Worm (Caenorhabditis elegans): Measurements from ENCODE around the gene srw-38.

The srw-38 gene

DNA sequence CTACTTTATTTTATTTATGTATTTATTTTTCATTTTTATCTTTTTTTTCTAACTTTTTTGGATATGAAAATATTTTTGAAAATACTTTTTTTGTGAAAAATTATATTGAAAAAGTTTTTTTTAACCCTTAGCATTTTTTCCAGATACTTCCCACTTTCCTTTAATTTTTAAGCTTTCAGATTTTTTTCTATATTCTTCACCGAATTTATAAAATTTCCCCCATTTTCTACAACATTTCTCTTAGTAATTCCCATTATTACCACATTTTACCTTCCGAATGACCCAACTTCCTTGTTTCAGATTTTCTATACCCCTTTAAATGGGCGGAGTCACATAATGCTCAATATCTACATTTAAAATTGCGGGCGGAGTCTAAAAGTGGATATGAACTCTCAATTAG lies 21.4 kb upstream of the srw-38 start, which contains the start of gene daf-28:
daf-28 (plus strand) TSS at position 301 of the 400 bp plus-strand sequence.
- no peak for TF ChIP-seq ceh-82 (tag; optimal IDR thresholded peaks at IDR 0.05)
- TF ChIP-seq hlh-17 (GFP tag; optimal IDR thresholded peaks at IDR 0.05; ENCODE audit: borderline replicate concordance), result no peak
- TF ChIP-seq hlh-4 (tag; optimal IDR thresholded peaks at IDR 0.05), result no peak

DNA sequence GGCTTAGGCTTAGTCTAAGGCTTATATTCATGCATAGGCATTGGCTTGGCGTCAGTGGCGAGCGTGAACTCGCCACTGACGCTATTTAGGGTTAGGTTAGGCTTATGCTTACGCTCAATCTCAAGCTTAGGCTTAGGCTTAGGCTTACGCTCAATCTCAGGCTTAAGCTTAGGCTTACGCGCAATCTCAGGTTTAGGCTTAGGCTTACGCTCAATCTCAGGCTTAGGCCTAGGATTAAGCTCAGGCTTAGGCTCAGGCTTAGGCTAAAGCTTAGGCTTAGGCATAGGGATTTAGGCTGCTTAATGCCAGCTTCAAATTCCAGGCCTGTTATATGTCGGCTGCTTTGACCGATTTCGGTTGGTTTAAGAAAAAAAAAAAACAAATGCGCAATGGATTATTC lies 16.1 kb upstream of the srw-38 start:
- no peak for TF ChIP-seq C04F5.9 (tag; optimal IDR thresholded peaks at IDR 0.05)
- no peak for TF ChIP-seq elt-2 (tag; optimal IDR thresholded peaks at IDR 0.05)
- TF ChIP-seq hpl-2 (GFP tag; optimal IDR thresholded peaks at IDR 0.05), result no peak
- TF ChIP-seq swsn-7 (tag; optimal IDR thresholded peaks at IDR 0.05), result no peak
- no peak for TF ChIP-seq nhr-237 (tag; optimal IDR thresholded peaks at IDR 0.05)
- no peak for TF ChIP-seq pax-3 (tag; optimal IDR thresholded peaks at IDR 0.05)
- no peak for TF ChIP-seq ceh-63 (GFP tag; optimal IDR thresholded peaks at IDR 0.05)
- no peak for TF ChIP-seq unc-62 (GFP tag; optimal IDR thresholded peaks at IDR 0.05)
- TF ChIP-seq Y116A8C.19 (tag; optimal IDR thresholded peaks at IDR 0.05; ENCODE audit: borderline replicate concordance), result no peak
- no peak for TF ChIP-seq skn-1 (tag; optimal IDR thresholded peaks at IDR 0.05)
- TF ChIP-seq nhr-20 (tag; optimal IDR thresholded peaks at IDR 0.05), result no peak
- TF ChIP-seq F16B12.6 (tag; optimal IDR thresholded peaks at IDR 0.05), result no peak
- no peak for TF ChIP-seq fkh-8 (tag; optimal IDR thresholded peaks at IDR 0.05)
- TF ChIP-seq xbp-1 (tag; optimal IDR thresholded peaks at IDR 0.05), result no peak
- no peak for TF ChIP-seq efl-3 (GFP tag; optimal IDR thresholded peaks at IDR 0.05)
- TF ChIP-seq aha-1 (tag; optimal IDR thresholded peaks at IDR 0.05), result no peak
- no peak for TF ChIP-seq unc-30 (tag; optimal IDR thresholded peaks at IDR 0.05)
- TF ChIP-seq elt-3 (tag; optimal IDR thresholded peaks at IDR 0.05), result no peak
- no peak for TF ChIP-seq egl-27 (tag; optimal IDR thresholded peaks at IDR 0.05)
- TF ChIP-seq mep-1 (tag; optimal IDR thresholded peaks at IDR 0.05), result no peak

DNA sequence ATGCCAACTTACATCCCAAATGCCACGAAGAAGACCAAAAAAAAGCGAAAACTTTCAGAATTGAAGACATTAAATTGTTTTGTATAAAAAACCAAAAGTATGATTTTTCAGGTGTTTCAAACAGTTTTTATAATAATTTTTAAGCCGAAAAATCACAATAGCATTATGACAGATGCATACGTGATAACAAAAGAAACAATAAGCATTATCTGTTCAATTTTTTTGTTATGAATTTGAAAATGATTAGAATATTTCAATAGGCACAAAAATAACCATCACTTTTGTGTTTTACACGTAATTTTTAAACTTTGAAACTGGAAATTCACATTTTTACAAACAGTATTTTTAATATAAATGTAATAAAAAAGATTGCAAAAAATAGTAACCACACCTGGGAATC lies 14.1 kb upstream of the srw-38 start, which contains the start of gene Y116F11B.17:
Y116F11B.17 (minus strand) TSS at position 101 of the 400 bp plus-strand sequence.
- no peak for TF ChIP-seq ama-1 (optimal IDR thresholded peaks at IDR 0.05)
- no peak for TF ChIP-seq nhr-85 (tag)
- TF ChIP-seq C34B4.2 (tag; optimal IDR thresholded peaks at IDR 0.05), result no peak
- TF ChIP-seq egl-13 (tag; optimal IDR thresholded peaks at IDR 0.05), result no peak
- no peak for TF ChIP-seq nhr-76 (tag; optimal IDR thresholded peaks at IDR 0.05)
- no peak for TF ChIP-seq unc-98 (GFP tag; IDR thresholded peaks at IDR 0.05)
- TF ChIP-seq zip-4 (GFP tag; optimal IDR thresholded peaks at IDR 0.05), result no peak

DNA sequence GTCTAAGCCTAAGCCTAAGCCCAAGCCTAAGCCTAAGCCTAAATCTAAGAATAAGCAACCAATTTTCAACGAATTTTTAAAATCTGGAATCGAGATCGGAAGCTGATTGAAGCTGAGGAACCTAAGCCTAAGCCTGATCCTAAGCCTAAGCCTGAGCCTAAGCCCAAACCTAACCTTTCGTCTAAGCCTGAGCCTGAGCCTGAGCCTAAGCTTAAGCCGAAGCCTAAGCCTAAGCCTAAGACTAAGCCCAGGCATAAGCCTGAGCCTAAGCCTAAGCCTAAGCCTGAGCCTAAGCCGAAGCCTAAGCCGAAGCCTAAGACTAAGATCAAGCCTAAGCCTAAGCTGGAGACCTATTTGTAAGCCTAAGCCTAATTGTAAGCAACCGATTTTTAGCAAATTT lies 8.8 kb upstream of the srw-38 start:
- TF ChIP-seq tbx-2 (tag; optimal IDR thresholded peaks at IDR 0.05) (no peak), lin-13 (GFP tag; optimal IDR thresholded peaks at IDR 0.05) (no peak), mab-9 (GFP tag; IDR thresholded peaks at IDR 0.05) (no peak)

DNA sequence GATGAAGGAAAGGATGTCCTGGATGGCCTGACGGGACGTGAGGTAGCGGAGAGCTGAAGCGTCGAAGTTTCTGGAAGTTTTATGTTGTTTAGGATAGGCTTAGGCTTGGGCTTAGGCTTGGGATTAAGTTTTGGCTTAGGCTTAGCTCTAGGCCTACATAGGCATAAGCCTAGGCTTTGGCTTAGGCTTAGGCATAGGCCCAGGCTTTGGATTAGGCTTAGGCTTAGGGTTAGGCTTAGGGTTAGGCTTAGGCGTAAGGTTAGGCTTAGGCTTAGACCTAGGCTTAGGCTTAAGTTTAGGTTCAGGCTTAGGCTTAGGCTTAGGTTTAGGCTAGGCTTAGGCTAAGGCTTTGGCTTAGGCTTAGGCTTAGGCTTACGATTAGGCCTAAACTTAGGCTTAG lies 7.0 kb upstream of the srw-38 start:
- TF ChIP-seq nhr-47 (tag; optimal IDR thresholded peaks at IDR 0.05), result no peak
- no peak for TF ChIP-seq ceh-90 (tag; optimal IDR thresholded peaks at IDR 0.05)
- TF ChIP-seq sptf-1 (tag; optimal IDR thresholded peaks at IDR 0.05), result no peak
- TF ChIP-seq jun-1 (tag; optimal IDR thresholded peaks at IDR 0.05), result no peak

All from whole organism, L1 larva.